Worm (Caenorhabditis elegans) whole organism, early embryonic: ENCODE measurements around the gene R11H6.4.

ENCODE experiments used
- B0310.2 ChIP-seq: sonication (generic microtip); optimal IDR thresholded peaks from 2 replicates; lab custom pipeline; 2016; ENCODE audit warnings: mild to moderate bottlenecking, missing genetic modification characterization, missing compliant biosample characterization
- aly-1 ChIP-seq: sonication (generic microtip); optimal IDR thresholded peaks from 2 replicates; lab custom pipeline; 2016; ENCODE audit warnings: missing genetic modification characterization, missing compliant biosample characterization
- ama-1 ChIP-seq: fragments of 150-350 bp; optimal IDR thresholded peaks from 2 replicates; lab custom pipeline; 2014
- ceh-13 ChIP-seq: fragments of 200-800 bp; sonication (Bioruptor generic); optimal IDR thresholded peaks from 2 replicates; lab custom pipeline; 2018; ENCODE audit warnings: mild to moderate bottlenecking, missing genetic modification characterization, missing compliant biosample characterization
- ets-7 ChIP-seq: sonication (generic microtip); optimal IDR thresholded peaks from 2 replicates; lab custom pipeline; 2016; ENCODE audit warnings: missing genotype, missing genetic modification characterization, missing compliant biosample characterization
- flt-1 ChIP-seq: fragments of 200-800 bp; sonication (Bioruptor generic); IDR thresholded peaks from 2 replicates; pipeline ENCODE4 v1.3.6; 2022; ENCODE audit warnings: missing genetic modification characterization, missing compliant biosample characterization
- hmg-4 ChIP-seq: fragments of 200-800 bp; sonication (Bioruptor generic); optimal IDR thresholded peaks from 2 replicates; lab custom pipeline; 2018; ENCODE audit warnings: mild to moderate bottlenecking, missing genetic modification characterization, missing compliant biosample characterization
- hnd-1 ChIP-seq: sonication (generic microtip); optimal IDR thresholded peaks from 2 replicates; lab custom pipeline; 2016; ENCODE audit warnings: missing genetic modification characterization, missing compliant biosample characterization
- pes-1 ChIP-seq: fragments of 200-800 bp; sonication (Bioruptor generic); IDR thresholded peaks from 2 replicates; pipeline ENCODE4 v1.3.6; 2022; ENCODE audit warnings: missing genetic modification reagents, missing genetic modification characterization, missing compliant biosample characterization
- scrt-1 ChIP-seq: fragments of 200-800 bp; sonication (Bioruptor generic); IDR thresholded peaks from 2 replicates; pipeline ENCODE4 v1.3.6; 2022; ENCODE audit warnings: missing genetic modification characterization, missing compliant biosample characterization
- sea-1 ChIP-seq: fragments of 200-800 bp; sonication (Bioruptor generic); conservative IDR thresholded peaks from 2 replicates; pipeline ENCODE4 v1.3.6; 2022; ENCODE audit warnings: missing genetic modification characterization, missing compliant biosample characterization
- tbx-11 ChIP-seq: fragments of 200-800 bp; sonication (Bioruptor generic); IDR thresholded peaks from 2 replicates; pipeline ENCODE4 v1.3.6; 2022; ENCODE audit warnings: missing genetic modification characterization, missing compliant biosample characterization

ce11 chrV:14597005-14597680 is 12.6 kb upstream of the R11H6.4 start, which contains the start of gene pes-9:
- no peak for TF ChIP-seq B0310.2 (tag; lab: Kevin White, UChicago)
- TF ChIP-seq aly-1 (tag; lab: Kevin White, UChicago) = no peak
- no peak for TF ChIP-seq ceh-13 (GFP tag; lab: Kevin White, UChicago)
- no peak for TF ChIP-seq hnd-1 (tag; lab: Kevin White, UChicago)
- TF ChIP-seq ama-1 (lab: Kevin White, UChicago) = no peak
- no peak for TF ChIP-seq tbx-11 (GFP tag; lab: Robert Waterston, UW)
- no peak for TF ChIP-seq scrt-1
- TF ChIP-seq hmg-4 (GFP tag; lab: Kevin White, UChicago) = no peak
- no peak for TF ChIP-seq pes-1 (GFP tag; lab: Robert Waterston, UW)
- no peak for TF ChIP-seq flt-1 (GFP tag; lab: Robert Waterston, UW)
- no peak for TF ChIP-seq ets-7 (tag; lab: Kevin White, UChicago)
- TF ChIP-seq sea-1 (GFP tag; lab: Robert Waterston, UW) = no peak
